Worm (Caenorhabditis elegans) whole organism, L4 larva: ENCODE results near the gene F21C10.9.

Experiments
- F26F4.8 ChIP-seq: fragments of 200-800 bp; sonication (Bioruptor generic); conservative IDR thresholded peaks from 2 replicates; pipeline ENCODE4 v1.3.6; 2022; ENCODE audit warnings: missing genetic modification characterization, missing compliant biosample characterization
- F44E2.7 ChIP-seq: fragments of 200-800 bp; sonication (Bioruptor generic); IDR thresholded peaks from 2 replicates; pipeline ENCODE4 v2.1.2; 2022; ENCODE audit warnings: missing genetic modification characterization, missing compliant biosample characterization
- F49E8.2 ChIP-seq: sonication (generic microtip); optimal IDR thresholded peaks from 2 replicates; lab custom pipeline; 2016; ENCODE audit warnings: missing compliant biosample characterization, mild to moderate bottlenecking, missing genetic modification characterization, borderline replicate concordance
- Y5F2A.4 ChIP-seq: fragments of 200-800 bp; sonication (Bioruptor generic); optimal IDR thresholded peaks from 2 replicates; lab custom pipeline; 2018; ENCODE audit warnings: mild to moderate bottlenecking, missing genetic modification characterization, missing compliant biosample characterization
- ZK546.5 ChIP-seq, 2 experiments: sonication (generic microtip); optimal IDR thresholded peaks; 2 replicates each; lab custom pipeline; 2017; ENCODE audit warnings: missing biosample characterization in 2 of 2, missing genetic modification characterization in 2 of 2
- aha-1 ChIP-seq: fragments of 150-350 bp; peaks from one replicate; lab custom pipeline; 2014; ENCODE audit warnings: missing biosample characterization, missing genetic modification characterization
- ama-1 ChIP-seq: fragments of 150-350 bp; optimal IDR thresholded peaks from 2 replicates; lab custom pipeline; 2014; ENCODE audit warnings: inconsistent platforms, mixed read lengths
- ceh-28 ChIP-seq: fragments of 150-350 bp; optimal IDR thresholded peaks from 2 replicates; lab custom pipeline; 2014; ENCODE audit warnings: missing biosample characterization, missing genetic modification reagents, missing genetic modification characterization
- ceh-82 ChIP-seq: sonication (generic microtip); optimal IDR thresholded peaks from 2 replicates; lab custom pipeline; 2017; ENCODE audit warnings: missing biosample characterization, missing genetic modification characterization
- cey-2 ChIP-seq: sonication (generic microtip); optimal IDR thresholded peaks from 3 replicates; lab custom pipeline; 2017; ENCODE audit warnings: missing genetic modification characterization, mild to moderate bottlenecking, missing compliant biosample characterization, antibody characterized with exemption, borderline replicate concordance; ENCODE audit not compliant: insufficient read depth
- ctbp-1 ChIP-seq: fragments of 200-800 bp; sonication (Bioruptor generic); IDR thresholded peaks from 2 replicates; pipeline ENCODE4 v1.3.6; 2022; ENCODE audit warnings: missing genetic modification reagents, missing genetic modification characterization, missing compliant biosample characterization
- daf-12 ChIP-seq: fragments of 150-350 bp; optimal IDR thresholded peaks from 2 replicates; lab custom pipeline; 2014; ENCODE audit warnings: missing biosample characterization, missing genetic modification reagents, missing genetic modification characterization
- daf-16 ChIP-seq, 3 experiments: sonication (generic microtip); optimal IDR thresholded peaks; 2 replicates each; lab custom pipeline; 2016 to 2017; ENCODE audit warnings: missing genetic modification characterization in 3 of 3, missing genetic modification reagents in 3 of 3, mild to moderate bottlenecking in 2 of 3, missing compliant biosample characterization in 2 of 3, missing biosample characterization in 1 of 3, moderate library complexity in 1 of 3
- daf-8 ChIP-seq: fragments of 200-800 bp; sonication (Bioruptor generic); IDR thresholded peaks from 2 replicates; pipeline ENCODE4 v1.3.6; 2022; ENCODE audit warnings: missing genetic modification characterization, missing compliant biosample characterization
- dmd-6 ChIP-seq: fragments of 200-800 bp; sonication (Bioruptor generic); IDR thresholded peaks from 2 replicates; pipeline ENCODE4 v1.3.6; 2022; ENCODE audit warnings: missing genetic modification reagents, missing genetic modification characterization, missing compliant biosample characterization
- dmd-8 ChIP-seq: fragments of 200-800 bp; sonication (Bioruptor generic); IDR thresholded peaks from 2 replicates; pipeline ENCODE4 v1.3.6; 2022; ENCODE audit warnings: missing genetic modification characterization, missing compliant biosample characterization
- dve-1 ChIP-seq: sonication (generic microtip); optimal IDR thresholded peaks from 2 replicates; lab custom pipeline; 2017; ENCODE audit warnings: antibody characterized with exemption, mild to moderate bottlenecking, missing genetic modification characterization, missing compliant biosample characterization; ENCODE audit not compliant: insufficient read depth
- fkh-10 ChIP-seq: fragments of 150-350 bp; optimal IDR thresholded peaks from 2 replicates; lab custom pipeline; 2014; ENCODE audit warnings: missing biosample characterization, missing genetic modification reagents, missing genetic modification characterization
- fos-1 ChIP-seq: fragments of 150-350 bp; optimal IDR thresholded peaks from 2 replicates; lab custom pipeline; 2014; ENCODE audit warnings: missing biosample characterization, missing genetic modification characterization
- hlh-11 ChIP-seq: fragments of 200-800 bp; sonication (Bioruptor generic); optimal IDR thresholded peaks from 2 replicates; lab custom pipeline; 2018; ENCODE audit warnings: mild to moderate bottlenecking, missing genetic modification characterization, missing compliant biosample characterization
- hlh-30 ChIP-seq: sonication (generic microtip); optimal IDR thresholded peaks from 2 replicates; lab custom pipeline; 2017; ENCODE audit warnings: antibody characterized with exemption, mild to moderate bottlenecking, missing genetic modification characterization, missing compliant biosample characterization; ENCODE audit not compliant: insufficient read depth
- hmg-1.1 ChIP-seq: fragments of 200-800 bp; sonication (Bioruptor generic); IDR thresholded peaks from 2 replicates; pipeline ENCODE4 v1.3.6; 2022; ENCODE audit warnings: missing genetic modification reagents, missing genetic modification characterization, missing compliant biosample characterization
- lin-1 ChIP-seq: fragments of 200-800 bp; sonication (Bioruptor generic); IDR thresholded peaks from 2 replicates; pipeline ENCODE4 v1.3.6; 2022; ENCODE audit warnings: missing genetic modification reagents, missing genetic modification characterization, missing compliant biosample characterization
- lin-29 ChIP-seq: fragments of 200-800 bp; sonication (Bioruptor generic); IDR thresholded peaks from 2 replicates; pipeline ENCODE4 v1.3.6; 2022; ENCODE audit warnings: missing genetic modification reagents, missing genetic modification characterization, missing compliant biosample characterization
- lir-3 ChIP-seq: sonication (generic microtip); optimal IDR thresholded peaks from 2 replicates; lab custom pipeline; 2016; ENCODE audit warnings: mild to moderate bottlenecking, missing genetic modification characterization, missing compliant biosample characterization
- lsy-2 ChIP-seq, 2 experiments: fragments of 150-350 bp in 1 of 2; sonication (generic microtip) in 1 of 2; optimal IDR thresholded peaks; 2 replicates each; lab custom pipeline; 2014 to 2017; ENCODE audit warnings: missing biosample characterization in 2 of 2, missing genetic modification characterization in 2 of 2
- madf-9 ChIP-seq: fragments of 200-800 bp; sonication (Bioruptor generic); conservative IDR thresholded peaks from 2 replicates; pipeline ENCODE4 v1.3.6; 2022; ENCODE audit warnings: missing genetic modification reagents, missing genetic modification characterization, missing compliant biosample characterization
- mdl-1 ChIP-seq, 2 experiments: fragments of 150-350 bp in 1 of 2; sonication (generic microtip) in 1 of 2; optimal IDR thresholded peaks; 2 replicates each; lab custom pipeline; 2014 to 2017; ENCODE audit warnings: missing biosample characterization in 2 of 2, missing genetic modification characterization in 2 of 2
- mdt-29 ChIP-seq: fragments of 200-800 bp; sonication (Bioruptor generic); IDR thresholded peaks from 2 replicates; pipeline ENCODE4 v1.3.6; 2022; ENCODE audit warnings: missing genetic modification reagents, missing genetic modification characterization, missing compliant biosample characterization
- mep-1 ChIP-seq: fragments of 150-350 bp; sonication (generic microtip); optimal IDR thresholded peaks from 3 replicates; lab custom pipeline; 2014; ENCODE audit warnings: missing biosample characterization, missing genetic modification characterization
- mes-2 ChIP-seq: sonication (generic microtip); optimal IDR thresholded peaks from 2 replicates; lab custom pipeline; 2016; ENCODE audit warnings: missing genotype, mild to moderate bottlenecking, missing genetic modification characterization, missing compliant biosample characterization; ENCODE audit not compliant: poor library complexity, severe bottlenecking
- mxl-3 ChIP-seq: fragments of 200-800 bp; sonication (Bioruptor generic); optimal IDR thresholded peaks from 2 replicates; lab custom pipeline; 2018; ENCODE audit warnings: mild to moderate bottlenecking, missing genetic modification characterization, missing compliant biosample characterization
- nhr-102 ChIP-seq: sonication (generic microtip); optimal IDR thresholded peaks from 2 replicates; lab custom pipeline; 2016; ENCODE audit warnings: mild to moderate bottlenecking, missing genetic modification characterization, moderate library complexity, missing compliant biosample characterization
- nhr-28 ChIP-seq: fragments of 150-350 bp; optimal IDR thresholded peaks from 2 replicates; lab custom pipeline; 2014; ENCODE audit warnings: missing biosample characterization, missing genetic modification characterization
- nhr-42 ChIP-seq: fragments of 200-800 bp; sonication (Bioruptor generic); IDR thresholded peaks from 2 replicates; pipeline ENCODE4 v1.3.6; 2022; ENCODE audit warnings: missing genetic modification characterization, missing compliant biosample characterization
- nhr-48 ChIP-seq: sonication (generic microtip); optimal IDR thresholded peaks from 2 replicates; lab custom pipeline; 2016; ENCODE audit warnings: mild to moderate bottlenecking, missing genetic modification characterization, missing compliant biosample characterization
- nhr-76 ChIP-seq: fragments of 150-350 bp; optimal IDR thresholded peaks from 2 replicates; lab custom pipeline; 2014; ENCODE audit warnings: missing biosample characterization, missing genetic modification characterization
- php-3 ChIP-seq: fragments of 200-800 bp; sonication (Bioruptor generic); IDR thresholded peaks from 2 replicates; pipeline ENCODE4 v1.3.6; 2022; ENCODE audit warnings: missing genetic modification reagents, missing genetic modification characterization, missing compliant biosample characterization
- pqm-1 ChIP-seq: sonication (generic microtip); optimal IDR thresholded peaks from 2 replicates; lab custom pipeline; 2017; ENCODE audit warnings: missing biosample characterization, missing genetic modification characterization
- rbr-2 ChIP-seq: sonication (generic microtip); optimal IDR thresholded peaks from 2 replicates; lab custom pipeline; 2016; ENCODE audit warnings: missing genotype, missing genetic modification characterization, missing compliant biosample characterization
- sdz-12 ChIP-seq: fragments of 200-800 bp; sonication (Bioruptor generic); optimal IDR thresholded peaks from 2 replicates; lab custom pipeline; 2018; ENCODE audit warnings: mild to moderate bottlenecking, missing genetic modification characterization, missing compliant biosample characterization
- set-16 ChIP-seq: fragments of 200-800 bp; sonication (Bioruptor generic); IDR thresholded peaks from 2 replicates; pipeline ENCODE4 v1.3.6; 2022; ENCODE audit warnings: missing genetic modification reagents, missing genetic modification characterization, missing compliant biosample characterization
- unc-130 ChIP-seq: sonication (generic microtip); optimal IDR thresholded peaks from 2 replicates; lab custom pipeline; 2016; ENCODE audit warnings: missing genetic modification reagents, missing genetic modification characterization, missing compliant biosample characterization
- unc-39 ChIP-seq: sonication (generic microtip); optimal IDR thresholded peaks from 2 replicates; lab custom pipeline; 2017; ENCODE audit warnings: missing biosample characterization, missing genetic modification characterization
- unc-62 ChIP-seq, 3 experiments: fragments of 150-350 bp in 1 of 3; sonication (generic microtip); optimal IDR thresholded peaks in 2 of 3; peaks in 1 of 3; 1 replicate in 1 of 3; 2 replicates in 2 of 3; lab custom pipeline; 2014 to 2017; ENCODE audit warnings: missing biosample characterization in 3 of 3, missing genetic modification characterization in 3 of 3, missing genetic modification reagents in 3 of 3, missing genotype in 1 of 3
- zfp-2 ChIP-seq: sonication (generic microtip); optimal IDR thresholded peaks from 2 replicates; lab custom pipeline; 2016; ENCODE audit warnings: mild to moderate bottlenecking, missing genetic modification characterization, missing compliant biosample characterization
- zfp-3 ChIP-seq: fragments of 200-800 bp; sonication (Bioruptor generic); conservative IDR thresholded peaks from 2 replicates; pipeline ENCODE4 v1.3.6; 2022; ENCODE audit warnings: missing genetic modification reagents, missing genetic modification characterization, missing compliant biosample characterization
- zip-11 ChIP-seq: fragments of 200-800 bp; sonication (Bioruptor generic); IDR thresholded peaks from 2 replicates; pipeline ENCODE4 v1.3.6; 2022; ENCODE audit warnings: missing genetic modification characterization, missing compliant biosample characterization
- zip-2 ChIP-seq: fragments of 150-350 bp; optimal IDR thresholded peaks from 2 replicates; lab custom pipeline; 2014; ENCODE audit warnings: missing biosample characterization, missing genetic modification characterization
- ztf-7 ChIP-seq: fragments of 150-350 bp; optimal IDR thresholded peaks from 2 replicates; lab custom pipeline; 2014; ENCODE audit warnings: missing biosample characterization, missing genetic modification characterization

F21C10.9 gene

ce11 chrV:9085845-9086244, 12.7 kb downstream of the F21C10.9 start:
- TF ChIP-seq ctbp-1 (no peak), zfp-2 (no peak), daf-12 (tag; lab: Kevin White, UChicago) (no peak), nhr-28 (tag; lab: Kevin White, UChicago) (peak; percentile 90), zip-2 (tag; lab: Kevin White, UChicago) (no peak), unc-130 (no peak), sdz-12 (GFP tag; lab: Kevin White, UChicago) (no peak), php-3 (no peak), unc-39 (tag; lab: Kevin White, UChicago) (no peak), F44E2.7 (GFP tag; lab: Robert Waterston, UW) (no peak), zfp-3 (GFP tag; lab: Robert Waterston, UW) (no peak), nhr-76 (tag; lab: Kevin White, UChicago) (no peak), ztf-7 (tag; lab: Kevin White, UChicago) (no peak), unc-62 (GFP tag; optimal IDR thresholded peaks at IDR 0.05 in 1 of 2; lab: Kevin White, UChicago) (peak in 1 of 2 experiments; percentile 83), unc-62 (tag; optimal IDR thresholded peaks at IDR 0.05; lab: Kevin White, UChicago) (no peak), cey-2 (tag; lab: Kevin White, UChicago) (peak; percentile 17), ceh-82 (tag; lab: Kevin White, UChicago) (no peak), fos-1 (tag; lab: Kevin White, UChicago) (no peak), mxl-3 (no peak), ZK546.5 (tag; optimal IDR thresholded peaks at IDR 0.05; lab: Kevin White, UChicago) (no peak), aha-1 (tag; lab: Kevin White, UChicago) (peak; percentile 26), nhr-42 (GFP tag; lab: Robert Waterston, UW) (no peak), pqm-1 (tag; lab: Kevin White, UChicago) (no peak), Y5F2A.4 (no peak), lin-29 (GFP tag; lab: Robert Waterston, UW) (no peak), nhr-102 (tag; lab: Kevin White, UChicago) (no peak), zip-11 (GFP tag; lab: Robert Waterston, UW) (no peak), mdl-1 (tag; optimal IDR thresholded peaks at IDR 0.05; lab: Kevin White, UChicago) (peak; percentile 66 to 71), hlh-11 (tag; lab: Kevin White, UChicago) (peak; percentile 67), madf-9 (no peak), ceh-28 (no peak), F49E8.2 (tag; lab: Kevin White, UChicago) (no peak), hmg-1.1 (GFP tag; lab: Robert Waterston, UW) (0 out of 2 replicates have a peak, but pooled peaks have one; percentile 19), rbr-2 (no peak), lin-1 (no peak), mep-1 (tag; lab: Kevin White, UChicago) (no peak), set-16 (GFP tag; lab: Robert Waterston, UW) (no peak), mes-2 (peak; percentile 30), lir-3 (tag; lab: Kevin White, UChicago) (no peak), lsy-2 (tag; optimal IDR thresholded peaks at IDR 0.05; lab: Kevin White, UChicago) (peak in 1 of 2 experiments; percentile 10), daf-8 (no peak), mdt-29 (no peak), ama-1 (lab: Kevin White, UChicago) (no peak), daf-16 (GFP tag; optimal IDR thresholded peaks at IDR 0.05; lab: Kevin White, UChicago) (no peak), daf-16 (tag; optimal IDR thresholded peaks at IDR 0.05; lab: Kevin White, UChicago) (peak; percentile 25), dmd-8 (GFP tag; lab: Robert Waterston, UW) (no peak), hlh-30 (tag; lab: Kevin White, UChicago) (peak; percentile 62), nhr-48 (tag; lab: Kevin White, UChicago) (peak; percentile 88), F26F4.8 (GFP tag; lab: Robert Waterston, UW) (no peak), fkh-10 (GFP tag; lab: Kevin White, UChicago) (no peak), dmd-6 (GFP tag; lab: Robert Waterston, UW) (peak; percentile 13; the same call in 1 of the 2 replicates), dve-1 (tag; lab: Kevin White, UChicago) (peak; percentile 31)
